Worm (Caenorhabditis elegans): Measurements from ENCODE around the gene ZK250.2.
"Not testable (repeated sequence)": the region's sequence is repeated elsewhere in the genome, so short reads cannot be mapped to it uniquely, and the experiment has no call there.

DNA sequence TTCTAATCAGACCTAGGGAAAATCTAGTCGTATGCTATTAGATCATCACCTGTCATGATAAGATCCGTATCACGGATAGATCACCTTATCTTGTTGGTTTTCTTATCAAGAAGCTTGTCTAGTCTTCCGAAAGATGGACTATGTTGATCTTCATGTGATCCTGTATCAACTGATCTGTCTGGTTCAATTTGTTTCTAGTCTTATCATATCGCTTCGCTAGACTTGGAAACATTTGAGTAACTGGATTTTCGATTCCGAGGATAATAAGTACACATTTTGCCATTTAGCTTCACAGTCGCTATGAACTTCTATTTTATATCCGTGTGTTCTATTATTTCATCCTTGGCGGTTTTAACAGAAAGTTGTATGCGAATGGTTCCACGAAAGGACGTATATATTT lies at the start of gene ZK250.2:
- not testable (repeated sequence) for TF ChIP-seq snpc-4 (tag; optimal IDR thresholded peaks at IDR 0.05); mml-1 (tag; optimal IDR thresholded peaks at IDR 0.05); ZK546.5 (tag; optimal IDR thresholded peaks at IDR 0.05); mdl-1 (tag; optimal IDR thresholded peaks at IDR 0.05); pha-4 (tag; optimal IDR thresholded peaks at IDR 0.05); eor-1 (tag; optimal IDR thresholded peaks at IDR 0.05); pqm-1 (tag; optimal IDR thresholded peaks at IDR 0.05); ceh-82 (tag; optimal IDR thresholded peaks at IDR 0.05); ama-1 (optimal IDR thresholded peaks at IDR 0.05); egl-27 (tag; optimal IDR thresholded peaks at IDR 0.05)

Data from whole organism, L3 larva.